Fruit fly (Drosophila melanogaster) whole organism, prepupa: ENCODE results near the gene Glut3.
A peak's percentile ranks its signal among the peaks of the same experiment; 100 is the strongest.

Experiments used
- CG11902 ChIP-seq: fragments of 200-800 bp; sonication (Bioruptor generic); optimal IDR thresholded peaks from 3 replicates; lab custom pipeline; 2016; ENCODE audit warnings: missing biosample characterization, missing genetic modification characterization
- CG15336 ChIP-seq: fragments of 200-800 bp; sonication (Bioruptor generic); IDR thresholded peaks from 2 replicates; pipeline ENCODE4 v1.3.6; 2022; ENCODE audit warnings: missing biosample characterization, missing genetic modification characterization
- CG3032 ChIP-seq: fragments of 200-800 bp; optimal IDR thresholded peaks from 2 replicates; lab custom pipeline; 2019; ENCODE audit warnings: missing biosample characterization, mild to moderate bottlenecking, missing genetic modification characterization, moderate library complexity
- CG31627 ChIP-seq: fragments of 200-800 bp; sonication (Bioruptor generic); optimal IDR thresholded peaks from 3 replicates; lab custom pipeline; 2016; ENCODE audit warnings: missing biosample characterization, missing genetic modification characterization
- CG32006 ChIP-seq: fragments of 200-800 bp; sonication (Bioruptor generic); optimal IDR thresholded peaks from 3 replicates; lab custom pipeline; 2017; ENCODE audit warnings: missing biosample characterization, mild to moderate bottlenecking, missing genetic modification characterization
- CG34406 ChIP-seq: fragments of 200-800 bp; sonication (Bioruptor generic); optimal IDR thresholded peaks from 3 replicates; lab custom pipeline; 2016; ENCODE audit warnings: missing biosample characterization, missing genetic modification characterization
- CG3919 ChIP-seq: fragments of 200-800 bp; sonication (Bioruptor generic); optimal IDR thresholded peaks from 3 replicates; lab custom pipeline; 2016; ENCODE audit warnings: missing biosample characterization, missing genetic modification characterization
- CG4318 ChIP-seq: fragments of 200-800 bp; sonication (Bioruptor generic); optimal IDR thresholded peaks from 3 replicates; lab custom pipeline; 2017; ENCODE audit warnings: missing biosample characterization, mild to moderate bottlenecking, missing genetic modification characterization
- CG6163 ChIP-seq: fragments of 200-800 bp; sonication (Bioruptor generic); IDR thresholded peaks from 3 replicates; pipeline ENCODE4 v1.3.6; 2022; ENCODE audit warnings: missing biosample characterization, missing genetic modification characterization
- CG6276 ChIP-seq: fragments of 200-800 bp; sonication (Bioruptor generic); optimal IDR thresholded peaks from 2 replicates; lab custom pipeline; 2017; ENCODE audit warnings: missing biosample characterization, mild to moderate bottlenecking, missing genetic modification characterization
- CG6792 ChIP-seq: fragments of 200-800 bp; sonication (Bioruptor generic); optimal IDR thresholded peaks from 3 replicates; lab custom pipeline; 2016; ENCODE audit warnings: missing biosample characterization, missing genetic modification characterization
- CG6808 ChIP-seq: fragments of 200-800 bp; sonication (Bioruptor generic); optimal IDR thresholded peaks from 3 replicates; lab custom pipeline; 2017; ENCODE audit warnings: missing biosample characterization, missing genetic modification characterization, mild to moderate bottlenecking, moderate library complexity, missing genetic modification reagents
- CG8319 ChIP-seq: fragments of 200-800 bp; sonication (Bioruptor generic); optimal IDR thresholded peaks from 3 replicates; lab custom pipeline; 2016; ENCODE audit warnings: missing biosample characterization, missing genetic modification characterization
- CG8632 ChIP-seq: fragments of 200-800 bp; sonication (Bioruptor generic); optimal IDR thresholded peaks from 3 replicates; lab custom pipeline; 2016; ENCODE audit warnings: missing biosample characterization, missing genetic modification characterization
- CG9139 ChIP-seq: fragments of 200-800 bp; sonication (Bioruptor generic); optimal IDR thresholded peaks from 3 replicates; lab custom pipeline; 2017; ENCODE audit warnings: missing biosample characterization, mild to moderate bottlenecking, missing genetic modification characterization
- Eip78C ChIP-seq: fragments of 200-800 bp; sonication (Bioruptor generic); peaks from one replicate; lab custom pipeline; 2016; ENCODE audit warnings: missing biosample characterization, missing genetic modification characterization
- Eip93F ChIP-seq: fragments of 200-800 bp; sonication (Bioruptor generic); optimal IDR thresholded peaks from 2 replicates; lab custom pipeline; 2016; ENCODE audit warnings: missing biosample characterization, mild to moderate bottlenecking, missing genetic modification characterization
- Ets21C ChIP-seq: fragments of 200-800 bp; sonication (Bioruptor generic); optimal IDR thresholded peaks from 3 replicates; lab custom pipeline; 2016; ENCODE audit warnings: missing biosample characterization, missing genetic modification characterization
- Ets96B ChIP-seq: fragments of 200-800 bp; optimal IDR thresholded peaks from 2 replicates; lab custom pipeline; 2019; ENCODE audit warnings: missing biosample characterization, mild to moderate bottlenecking, missing genetic modification characterization, moderate library complexity
- Hr38 ChIP-seq: sonication (Bioruptor generic); optimal IDR thresholded peaks from 2 replicates; lab custom pipeline; 2016; ENCODE audit warnings: missing biosample characterization, missing genetic modification characterization
- Hr39 ChIP-seq: fragments of 200-800 bp; sonication (Bioruptor generic); optimal IDR thresholded peaks from 2 replicates; lab custom pipeline; 2016; ENCODE audit warnings: missing biosample characterization, missing genetic modification characterization
- Hr4 ChIP-seq: fragments of 200-800 bp; sonication (Bioruptor generic); optimal IDR thresholded peaks from 3 replicates; lab custom pipeline; 2016; ENCODE audit warnings: missing biosample characterization, missing genetic modification characterization
- Met ChIP-seq: fragments of 200-800 bp; sonication (Bioruptor generic); optimal IDR thresholded peaks from 3 replicates; lab custom pipeline; 2016; ENCODE audit warnings: missing biosample characterization, missing genetic modification characterization
- Smox ChIP-seq: fragments of 200-800 bp; sonication (Bioruptor generic); optimal IDR thresholded peaks from 3 replicates; lab custom pipeline; 2016; ENCODE audit warnings: missing biosample characterization, missing genetic modification characterization
- Sox102F ChIP-seq: fragments of 200-800 bp; sonication (Bioruptor generic); optimal IDR thresholded peaks from 2 replicates; lab custom pipeline; 2016; ENCODE audit warnings: missing biosample characterization, mild to moderate bottlenecking, missing genetic modification characterization
- achi ChIP-seq: fragments of 200-800 bp; sonication (Bioruptor generic); optimal IDR thresholded peaks from 3 replicates; lab custom pipeline; 2016; ENCODE audit warnings: missing biosample characterization, missing genetic modification characterization
- acj6 ChIP-seq: fragments of 200-800 bp; sonication (Bioruptor generic); optimal IDR thresholded peaks from 3 replicates; lab custom pipeline; 2016; ENCODE audit warnings: missing biosample characterization, missing genetic modification characterization
- cyc ChIP-seq: fragments of 200-800 bp; sonication (Bioruptor generic); optimal IDR thresholded peaks from 3 replicates; lab custom pipeline; 2016; ENCODE audit warnings: missing biosample characterization, missing genetic modification characterization
- esn ChIP-seq: fragments of 200-800 bp; sonication (Bioruptor generic); optimal IDR thresholded peaks from 2 replicates; lab custom pipeline; 2016; ENCODE audit warnings: missing biosample characterization, mild to moderate bottlenecking, missing genetic modification characterization, moderate library complexity
- lz ChIP-seq: fragments of 200-800 bp; sonication (Bioruptor generic); optimal IDR thresholded peaks from 3 replicates; lab custom pipeline; 2016; ENCODE audit warnings: missing biosample characterization, missing genetic modification characterization
- pdm3 ChIP-seq: fragments of 200-800 bp; sonication (Bioruptor generic); optimal IDR thresholded peaks from 3 replicates; lab custom pipeline; 2016; ENCODE audit warnings: missing biosample characterization, missing genetic modification characterization
- salr ChIP-seq, 2 experiments: fragments of 200-800 bp; sonication (Bioruptor generic); optimal IDR thresholded peaks; 3 replicates each; lab custom pipeline; 2016 to 2018; ENCODE audit warnings: missing biosample characterization in 2 of 2, missing genetic modification characterization in 2 of 2, mild to moderate bottlenecking in 1 of 2
- ss ChIP-seq, 2 experiments: fragments of 200-800 bp; sonication (Bioruptor generic); optimal IDR thresholded peaks; 2 replicates in 1 of 2; 3 replicates in 1 of 2; lab custom pipeline; 2017 to 2018; ENCODE audit warnings: mild to moderate bottlenecking in 2 of 2, missing biosample characterization in 2 of 2, missing genetic modification characterization in 2 of 2, moderate library complexity in 1 of 2
- svp ChIP-seq: fragments of 200-800 bp; sonication (Bioruptor generic); peaks from one replicate; lab custom pipeline; 2016; ENCODE audit warnings: missing biosample characterization, missing genetic modification characterization
- topi ChIP-seq: fragments of 200-800 bp; sonication (Bioruptor generic); optimal IDR thresholded peaks from 3 replicates; lab custom pipeline; 2016; ENCODE audit warnings: missing biosample characterization, missing genetic modification characterization

Glut3 gene

dm6 chr3R:16765770-16766169, 22.3 kb upstream of the Glut3 start:
- TF ChIP-seq CG8319 (GFP tag; lab: Kevin White, UChicago) (no peak), Smox (GFP tag; lab: Kevin White, UChicago) (no peak), salr (GFP tag; optimal IDR thresholded peaks at IDR 0.05; lab: Kevin White, UChicago) (no peak), CG8632 (no peak), CG6792 (no peak), Sox102F (no peak)

- TF ChIP-seq lz (GFP tag; lab: Kevin White, UChicago), result peak; percentile 4
- peak; percentile 40 for TF ChIP-seq cyc (GFP tag; lab: Kevin White, UChicago)
- TF ChIP-seq esn (GFP tag; lab: Kevin White, UChicago), result peak; percentile 36
- TF ChIP-seq CG6276 (GFP tag; lab: Kevin White, UChicago), result no peak
- TF ChIP-seq Met (GFP tag; lab: Kevin White, UChicago), result peak; percentile 12
- TF ChIP-seq CG15336 (GFP tag; lab: Robert Waterston, UW), result no peak
- peak; percentile 12 for TF ChIP-seq CG6792
- 0 out of 3 replicates have a peak, but pooled peaks have one; percentile 23 for TF ChIP-seq CG6163
- peak; percentile 78 for TF ChIP-seq svp (GFP tag; lab: Kevin White, UChicago)
- TF ChIP-seq CG6808 (GFP tag; lab: Kevin White, UChicago), result no peak
- peak; percentile 17 for TF ChIP-seq pdm3
- peak; percentile 35 for TF ChIP-seq Hr39 (GFP tag; lab: Kevin White, UChicago)
- peak; percentile 33 for TF ChIP-seq CG3919 (GFP tag; lab: Kevin White, UChicago)
- TF ChIP-seq CG11902 (GFP tag; lab: Kevin White, UChicago), result peak; percentile 45
- TF ChIP-seq CG31627 (GFP tag; lab: Kevin White, UChicago), result peak; percentile 32
- TF ChIP-seq Eip93F (GFP tag; lab: Kevin White, UChicago), result no peak
- TF ChIP-seq Eip78C (GFP tag; lab: Kevin White, UChicago), result peak; percentile 56
- peak; percentile 31 for TF ChIP-seq CG34406
- TF ChIP-seq Smox (GFP tag; lab: Kevin White, UChicago), result peak; percentile 15
- TF ChIP-seq CG9139, result no peak
- TF ChIP-seq topi (GFP tag; lab: Kevin White, UChicago), result peak; percentile 41
- TF ChIP-seq, all 60 proteins: peak for 16
Measured at dm6 chr3R:16769404-16769803, 18.7 kb upstream of the Glut3 start.

dm6 chr3R:16770653-16771377, 17.3 kb upstream of the Glut3 start:
- TF ChIP-seq Ets21C (GFP tag; lab: Kevin White, UChicago) (no peak), Hr38 (GFP tag; lab: Kevin White, UChicago) (no peak), svp (GFP tag; lab: Kevin White, UChicago) (peak; percentile 17)
- TF ChIP-seq, all 60 proteins: peak for 1

dm6 chr3R:16771572-16772425, 16.3 kb upstream of the Glut3 start:
- TF ChIP-seq achi (GFP tag; lab: Kevin White, UChicago) (peak; percentile 12), salr (GFP tag; optimal IDR thresholded peaks at IDR 0.05; lab: Kevin White, UChicago) (no peak), CG4318 (GFP tag; lab: Kevin White, UChicago) (no peak), Smox (GFP tag; lab: Kevin White, UChicago) (no peak), CG6808 (GFP tag; lab: Kevin White, UChicago) (peak; percentile 33), CG3032 (tag; lab: Kevin White, UChicago) (peak; percentile 44), esn (GFP tag; lab: Kevin White, UChicago) (no peak), acj6 (GFP tag; lab: Kevin White, UChicago) (no peak), CG34406 (no peak), Hr4 (GFP tag; lab: Kevin White, UChicago) (no peak), CG32006 (GFP tag; lab: Kevin White, UChicago) (peak; percentile 19), Ets96B (tag; lab: Kevin White, UChicago) (peak; percentile 46), Eip78C (GFP tag; lab: Kevin White, UChicago) (peak; percentile 55), ss (GFP tag; optimal IDR thresholded peaks at IDR 0.05; lab: Kevin White, UChicago) (peak in 1 of 2 experiments; percentile 16)
